Worm (Caenorhabditis elegans) whole organism, young adult: Measurements from ENCODE around the gene tat-3.
A peak's percentile ranks its signal among the peaks of the same experiment; 100 is the strongest.

ENCODE experiments used
- B0035.1 ChIP-seq: sonication (generic microtip); optimal IDR thresholded peaks from 2 replicates; lab custom pipeline; 2016; ENCODE audit warnings: missing genetic modification characterization, mild to moderate bottlenecking, missing compliant biosample characterization, missing genotype, missing genetic modification reagents
- B0261.1 ChIP-seq: sonication (generic microtip); optimal IDR thresholded peaks from 2 replicates; lab custom pipeline; 2016; ENCODE audit warnings: mild to moderate bottlenecking, missing genetic modification characterization, moderate library complexity, missing compliant biosample characterization
- C06A6.2 ChIP-seq: fragments of 200-800 bp; sonication (Bioruptor generic); conservative IDR thresholded peaks from 2 replicates; pipeline ENCODE4 v1.3.6; 2022; ENCODE audit warnings: missing genetic modification characterization, missing compliant biosample characterization
- D2030.7 ChIP-seq: fragments of 200-800 bp; sonication (Bioruptor generic); IDR thresholded peaks from 2 replicates; pipeline ENCODE4 v1.3.6; 2022; ENCODE audit warnings: missing genetic modification reagents, missing genetic modification characterization, missing compliant biosample characterization
- F33H1.4 ChIP-seq: fragments of 200-800 bp; sonication (Bioruptor generic); IDR thresholded peaks from 2 replicates; pipeline ENCODE4 v1.3.6; 2022; ENCODE audit warnings: missing genetic modification reagents, missing genetic modification characterization, missing compliant biosample characterization
- F39B2.1 ChIP-seq: fragments of 200-800 bp; sonication (Bioruptor generic); IDR thresholded peaks from 2 replicates; pipeline ENCODE4 v1.3.6; 2022; ENCODE audit warnings: missing genetic modification reagents, missing genetic modification characterization, missing compliant biosample characterization
- F49E8.2 ChIP-seq: sonication (generic microtip); optimal IDR thresholded peaks from 3 replicates; lab custom pipeline; 2017; ENCODE audit warnings: missing genetic modification characterization, mild to moderate bottlenecking, missing compliant biosample characterization, antibody characterized with exemption, moderate library complexity; ENCODE audit not compliant: insufficient read depth
- F57A8.1 ChIP-seq: fragments of 200-800 bp; sonication (Bioruptor generic); optimal IDR thresholded peaks from 2 replicates; lab custom pipeline; 2018; ENCODE audit warnings: mild to moderate bottlenecking, missing genetic modification characterization, moderate library complexity, missing compliant biosample characterization
- K11D2.4 ChIP-seq: fragments of 200-800 bp; sonication (Bioruptor generic); IDR thresholded peaks from 2 replicates; pipeline ENCODE4 v1.3.6; 2022; ENCODE audit warnings: missing genetic modification reagents, missing genetic modification characterization, missing compliant biosample characterization
- Y53G8AR.9 ChIP-seq: fragments of 200-800 bp; sonication (Bioruptor generic); conservative IDR thresholded peaks from 2 replicates; pipeline ENCODE4 v1.3.6; 2022; ENCODE audit warnings: missing genetic modification reagents, missing genetic modification characterization, missing compliant biosample characterization
- ZK185.1 ChIP-seq: sonication (generic microtip); optimal IDR thresholded peaks from 2 replicates; lab custom pipeline; 2016; ENCODE audit warnings: mild to moderate bottlenecking, missing genetic modification characterization, missing compliant biosample characterization; ENCODE audit not compliant: poor library complexity, severe bottlenecking
- akir-1 ChIP-seq: fragments of 200-800 bp; sonication (Bioruptor generic); optimal IDR thresholded peaks from 2 replicates; lab custom pipeline; 2018; ENCODE audit warnings: mild to moderate bottlenecking, missing genetic modification characterization, moderate library complexity, missing compliant biosample characterization
- bed-1 ChIP-seq: fragments of 200-800 bp; sonication (Bioruptor generic); IDR thresholded peaks from 2 replicates; pipeline ENCODE4 v1.3.6; 2022; ENCODE audit warnings: missing genetic modification reagents, missing genetic modification characterization, missing compliant biosample characterization
- ceh-27 ChIP-seq: fragments of 200-800 bp; sonication (Bioruptor generic); optimal IDR thresholded peaks from 2 replicates; lab custom pipeline; 2018; ENCODE audit warnings: mild to moderate bottlenecking, missing genetic modification characterization, moderate library complexity, missing compliant biosample characterization
- ceh-40 ChIP-seq: fragments of 200-800 bp; sonication (Bioruptor generic); IDR thresholded peaks from 2 replicates; pipeline ENCODE4 v1.3.6; 2022; ENCODE audit warnings: missing genetic modification characterization, missing compliant biosample characterization
- ceh-58 ChIP-seq: fragments of 200-800 bp; sonication (Bioruptor generic); IDR thresholded peaks from 2 replicates; pipeline ENCODE4 v1.3.6; 2022; ENCODE audit warnings: missing genetic modification characterization, missing compliant biosample characterization
- dox-1 ChIP-seq: fragments of 200-800 bp; sonication (Bioruptor generic); IDR thresholded peaks from 2 replicates; pipeline ENCODE4 v1.3.6; 2022; ENCODE audit warnings: missing genetic modification reagents, missing genetic modification characterization, missing compliant biosample characterization
- dpff-1 ChIP-seq: sonication (generic microtip); optimal IDR thresholded peaks from 2 replicates; lab custom pipeline; 2017; ENCODE audit warnings: mild to moderate bottlenecking, missing genetic modification characterization, missing compliant biosample characterization
- egrh-3 ChIP-seq: fragments of 200-800 bp; sonication (Bioruptor generic); IDR thresholded peaks from 2 replicates; pipeline ENCODE4 v1.3.6; 2022; ENCODE audit warnings: missing genetic modification reagents, missing genetic modification characterization, missing compliant biosample characterization
- ekl-4 ChIP-seq: fragments of 200-800 bp; sonication (Bioruptor generic); IDR thresholded peaks from 2 replicates; pipeline ENCODE4 v1.3.6; 2022; ENCODE audit warnings: missing genetic modification reagents, missing genetic modification characterization, missing compliant biosample characterization
- gei-17 ChIP-seq: fragments of 200-800 bp; sonication (Bioruptor generic); optimal IDR thresholded peaks from 2 replicates; lab custom pipeline; 2018; ENCODE audit warnings: mild to moderate bottlenecking, missing genetic modification characterization, missing compliant biosample characterization
- him-1 ChIP-seq: sonication (generic microtip); optimal IDR thresholded peaks from 2 replicates; lab custom pipeline; 2016; ENCODE audit warnings: missing genotype, missing genetic modification reagents, missing genetic modification characterization, missing compliant biosample characterization
- let-607 ChIP-seq, 2 experiments: fragments of 200-800 bp in 1 of 2; sonication (Bioruptor generic) in 1 of 2; sonication (generic microtip) in 1 of 2; optimal IDR thresholded peaks; 2 replicates each; lab custom pipeline; 2016 to 2018; ENCODE audit warnings: mild to moderate bottlenecking in 2 of 2, missing compliant biosample characterization in 2 of 2, missing genetic modification characterization in 2 of 2, moderate library complexity in 2 of 2, missing genotype in 1 of 2
- lin-26 ChIP-seq: fragments of 200-800 bp; sonication (Bioruptor generic); IDR thresholded peaks from 2 replicates; pipeline ENCODE4 v1.3.6; 2022; ENCODE audit warnings: missing genetic modification reagents, missing genetic modification characterization, missing compliant biosample characterization
- lin-35 ChIP-seq, 3 experiments: fragments of 150-350 bp in 2 of 3; sonication (generic microtip) in 1 of 3; optimal IDR thresholded peaks; 2 replicates each; lab custom pipeline; 2014 to 2018; ENCODE audit warnings: missing biosample characterization in 3 of 3, missing genetic modification characterization in 3 of 3, missing genetic modification reagents in 3 of 3
- lin-40 ChIP-seq: sonication (generic microtip); optimal IDR thresholded peaks from 2 replicates; lab custom pipeline; 2016; ENCODE audit warnings: missing genetic modification characterization, mild to moderate bottlenecking, missing compliant biosample characterization, missing genotype, missing genetic modification reagents
- lin-54 ChIP-seq: fragments of 200-800 bp; sonication (Bioruptor generic); optimal IDR thresholded peaks from 2 replicates; lab custom pipeline; 2018; ENCODE audit warnings: mild to moderate bottlenecking, missing genetic modification characterization, missing compliant biosample characterization
- lir-1 ChIP-seq: fragments of 200-800 bp; sonication (Bioruptor generic); conservative IDR thresholded peaks from 2 replicates; pipeline ENCODE4 v1.3.6; 2022; ENCODE audit warnings: missing genetic modification reagents, missing genetic modification characterization, missing compliant biosample characterization
- lsl-1 ChIP-seq: fragments of 200-800 bp; sonication (Bioruptor generic); optimal IDR thresholded peaks from 2 replicates; lab custom pipeline; 2018; ENCODE audit warnings: mild to moderate bottlenecking, missing genetic modification characterization, moderate library complexity, missing compliant biosample characterization
- madf-6 ChIP-seq: fragments of 200-800 bp; sonication (Bioruptor generic); IDR thresholded peaks from 2 replicates; pipeline ENCODE4 v1.3.6; 2022; ENCODE audit warnings: missing genetic modification reagents, missing genetic modification characterization, missing compliant biosample characterization
- madf-8 ChIP-seq: fragments of 200-800 bp; sonication (Bioruptor generic); conservative IDR thresholded peaks from 2 replicates; pipeline ENCODE4 v1.3.6; 2022; ENCODE audit warnings: missing genetic modification reagents, missing genetic modification characterization, missing compliant biosample characterization
- mcd-1 ChIP-seq: fragments of 200-800 bp; sonication (Bioruptor generic); IDR thresholded peaks from 2 replicates; pipeline ENCODE4 v1.3.6; 2022; ENCODE audit warnings: missing genetic modification reagents, missing genetic modification characterization, missing compliant biosample characterization
- nfya-1 ChIP-seq: sonication (generic microtip); optimal IDR thresholded peaks from 2 replicates; lab custom pipeline; 2017; ENCODE audit warnings: antibody characterized with exemption, missing compliant biosample characterization, missing genetic modification characterization, borderline replicate concordance; ENCODE audit not compliant: insufficient read depth
- nhr-80 ChIP-seq: sonication (generic microtip); optimal IDR thresholded peaks from 2 replicates; lab custom pipeline; 2016; ENCODE audit warnings: missing genetic modification characterization, missing compliant biosample characterization
- pbrm-1 ChIP-seq: fragments of 200-800 bp; sonication (Bioruptor generic); IDR thresholded peaks from 2 replicates; pipeline ENCODE4 v1.3.6; 2022; ENCODE audit warnings: missing genetic modification reagents, missing genetic modification characterization, missing compliant biosample characterization
- rcor-1 ChIP-seq: fragments of 200-800 bp; sonication (Bioruptor generic); IDR thresholded peaks from 2 replicates; pipeline ENCODE4 v1.3.6; 2022; ENCODE audit warnings: missing genetic modification reagents, missing genetic modification characterization, missing compliant biosample characterization
- sdz-38 ChIP-seq: sonication (generic microtip); optimal IDR thresholded peaks from 2 replicates; lab custom pipeline; 2016; ENCODE audit warnings: missing genotype, missing genetic modification characterization, missing compliant biosample characterization
- snpc-1.3 ChIP-seq: sonication (generic microtip); optimal IDR thresholded peaks from 2 replicates; lab custom pipeline; 2017; ENCODE audit warnings: missing genetic modification characterization, mild to moderate bottlenecking, missing compliant biosample characterization, antibody characterized with exemption, moderate library complexity, missing genotype, missing genetic modification reagents; ENCODE audit not compliant: insufficient read depth
- snpc-4 ChIP-seq, 5 experiments: fragments of 150-350 bp in 1 of 5; sonication (generic microtip) in 4 of 5; optimal IDR thresholded peaks; 2 replicates each; lab custom pipeline; 2014 to 2018; ENCODE audit warnings: missing genetic modification characterization in 5 of 5, missing biosample characterization in 3 of 5, antibody characterized with exemption in 2 of 5, mild to moderate bottlenecking in 2 of 5, missing compliant biosample characterization in 2 of 5, missing genotype in 2 of 5, moderate library complexity in 2 of 5, missing genetic modification reagents in 1 of 5
- sptf-2 ChIP-seq: fragments of 200-800 bp; sonication (Bioruptor generic); optimal IDR thresholded peaks from 2 replicates; lab custom pipeline; 2018; ENCODE audit warnings: mild to moderate bottlenecking, missing genetic modification characterization, missing compliant biosample characterization
- tbp1 ChIP-seq: fragments of 200-800 bp; sonication (Bioruptor generic); optimal IDR thresholded peaks from 2 replicates; lab custom pipeline; 2018; ENCODE audit warnings: mild to moderate bottlenecking, missing genetic modification characterization, missing compliant biosample characterization
- unc-130 ChIP-seq: sonication (generic microtip); optimal IDR thresholded peaks from 2 replicates; lab custom pipeline; 2016; ENCODE audit warnings: missing genetic modification reagents, missing genetic modification characterization, missing compliant biosample characterization
- zim-3 ChIP-seq: sonication (generic microtip); optimal IDR thresholded peaks from 2 replicates; lab custom pipeline; 2017; ENCODE audit warnings: mild to moderate bottlenecking, missing genetic modification characterization, moderate library complexity, missing compliant biosample characterization
- ztf-22 ChIP-seq: fragments of 200-800 bp; sonication (Bioruptor generic); optimal IDR thresholded peaks from 2 replicates; lab custom pipeline; 2018; ENCODE audit warnings: mild to moderate bottlenecking, missing genetic modification characterization, moderate library complexity, missing compliant biosample characterization
- ztf-3 ChIP-seq: fragments of 200-800 bp; sonication (Bioruptor generic); optimal IDR thresholded peaks from 2 replicates; lab custom pipeline; 2018; ENCODE audit warnings: mild to moderate bottlenecking, missing genetic modification characterization, missing compliant biosample characterization

The tat-3 gene

DNA sequence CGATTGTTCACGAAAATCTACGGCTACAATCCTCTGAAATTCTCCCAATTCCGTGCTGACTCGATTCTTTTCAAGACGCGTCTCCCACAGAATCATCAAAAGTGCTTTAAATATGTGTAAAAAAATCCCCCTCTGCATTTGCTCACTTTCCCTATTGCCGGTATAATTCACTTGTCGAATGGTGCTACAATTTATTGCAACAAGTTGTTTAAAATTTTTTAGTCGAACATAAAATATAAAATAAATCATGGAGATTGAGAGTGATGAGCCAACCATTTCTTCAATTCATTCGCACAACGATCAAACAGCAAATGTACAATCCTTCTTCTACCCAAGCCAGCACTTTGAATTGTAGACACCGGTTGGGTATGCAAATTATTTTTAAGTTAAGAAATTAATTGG, 15.9 kb upstream of the tat-3 start (continued):
- TF ChIP-seq dpff-1 (tag; lab: Kevin White, UChicago), result peak; percentile 18
- TF ChIP-seq F33H1.4 (GFP tag; lab: Robert Waterston, UW), result peak; percentile 51
- peak; percentile 63 for TF ChIP-seq F57A8.1 (GFP tag; lab: Kevin White, UChicago)
- TF ChIP-seq zim-3 (tag; lab: Kevin White, UChicago), result peak; percentile 44
- TF ChIP-seq ZK185.1 (tag; lab: Kevin White, UChicago), result no peak
- TF ChIP-seq sdz-38 (tag; lab: Kevin White, UChicago), result no peak
- TF ChIP-seq madf-8 (GFP tag; lab: Robert Waterston, UW), result peak; percentile 61; the same call in 1 of the 2 replicates
- peak; percentile 75; the same call in 1 of the 2 replicates for TF ChIP-seq pbrm-1 (GFP tag; lab: Robert Waterston, UW)
- TF ChIP-seq ztf-22 (GFP tag; lab: Kevin White, UChicago), result peak; percentile 25
- TF ChIP-seq ceh-40, result peak; percentile 70; the same call in 1 of the 2 replicates
- no peak for TF ChIP-seq nhr-80 (tag; lab: Kevin White, UChicago)
- no peak for TF ChIP-seq C06A6.2 (GFP tag; lab: Robert Waterston, UW)
- peak; percentile 61 for TF ChIP-seq lsl-1
- TF ChIP-seq F49E8.2 (tag; lab: Kevin White, UChicago), result peak; percentile 93

DNA sequence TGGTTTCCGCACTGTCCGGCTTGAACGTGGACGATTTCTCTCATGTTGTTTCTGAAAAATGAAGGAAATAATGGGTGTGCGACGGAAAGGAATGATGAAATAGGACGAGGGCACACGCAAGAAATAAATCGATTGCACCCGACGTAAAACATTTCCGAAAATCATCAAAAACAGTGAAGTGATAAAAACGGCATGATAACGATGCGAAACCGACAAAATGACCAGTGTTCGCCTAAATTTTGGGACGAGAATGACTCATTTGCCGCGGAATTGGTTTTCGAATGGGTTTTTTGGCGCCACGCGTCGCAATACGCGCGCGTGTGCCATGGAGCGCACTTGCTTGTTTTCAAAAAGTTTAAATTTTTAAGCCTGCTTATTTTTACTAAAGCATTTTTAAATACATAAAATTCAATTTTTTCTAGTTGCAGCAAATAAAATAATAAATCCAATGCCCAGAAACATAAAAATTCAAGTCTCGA, 11.9 kb upstream of the tat-3 start, which contains the start of the genes tbb-1 and rib-2:
tbb-1 (minus strand) TSS at position 51 of the 479 bp plus-strand sequence.
rib-2 (plus strand) TSS at position 429 of the 479 bp plus-strand sequence.
- TF ChIP-seq ceh-58 (GFP tag; lab: Robert Waterston, UW) (no peak), sptf-2 (GFP tag; lab: Kevin White, UChicago) (peak; percentile 3), madf-6 (peak; percentile 100), him-1 (tag; lab: Kevin White, UChicago) (peak; percentile 65), sdz-38 (tag; lab: Kevin White, UChicago) (no peak), B0035.1 (peak; percentile 17), mcd-1 (GFP tag; lab: Robert Waterston, UW) (peak; percentile 98), ekl-4 (GFP tag; lab: Robert Waterston, UW) (peak; percentile 96), D2030.7 (GFP tag; lab: Robert Waterston, UW) (peak; percentile 99), tbp1 (GFP tag; lab: Kevin White, UChicago) (peak; percentile 76), gei-17 (no peak), dox-1 (GFP tag; lab: Robert Waterston, UW) (peak; percentile 99), B0261.1 (tag; lab: Kevin White, UChicago) (no peak), ceh-27 (GFP tag; lab: Kevin White, UChicago) (peak; percentile 69), let-607 (tag; optimal IDR thresholded peaks at IDR 0.05; lab: Kevin White, UChicago) (peak; percentile 97), lin-40 (peak; percentile 68), egrh-3 (peak; percentile 46; the same call in 1 of the 2 replicates), lin-35 (GFP tag; optimal IDR thresholded peaks at IDR 0.05; lab: Kevin White, UChicago) (peak; percentile 15 to 88 (median 87)), lin-26 (GFP tag; lab: Robert Waterston, UW) (peak; percentile 77), lir-1 (peak; percentile 85), lin-54 (GFP tag; lab: Kevin White, UChicago) (peak; percentile 99), K11D2.4 (GFP tag; lab: Robert Waterston, UW) (peak; percentile 72), ztf-3 (GFP tag; lab: Kevin White, UChicago) (no peak), Y53G8AR.9 (GFP tag; lab: Robert Waterston, UW) (peak; percentile 98), unc-130 (GFP tag; lab: Kevin White, UChicago) (peak; percentile 96), rcor-1 (peak; percentile 94), snpc-1.3 (peak; percentile 68), F39B2.1 (GFP tag; lab: Robert Waterston, UW) (no peak), akir-1 (GFP tag; lab: Kevin White, UChicago) (no peak), nfya-1 (tag; lab: Kevin White, UChicago) (no peak), snpc-4 (GFP tag; optimal IDR thresholded peaks at IDR 0.05; lab: Kevin White, UChicago) (peak; percentile 36), snpc-4 (tag; optimal IDR thresholded peaks at IDR 0.05; lab: Kevin White, UChicago) (peak; percentile 62 to 86 (median 79)), bed-1 (GFP tag; lab: Robert Waterston, UW) (no peak)
